Worm (Caenorhabditis elegans): ENCODE measurements around the gene egrh-1.

egrh-1 gene

DNA sequence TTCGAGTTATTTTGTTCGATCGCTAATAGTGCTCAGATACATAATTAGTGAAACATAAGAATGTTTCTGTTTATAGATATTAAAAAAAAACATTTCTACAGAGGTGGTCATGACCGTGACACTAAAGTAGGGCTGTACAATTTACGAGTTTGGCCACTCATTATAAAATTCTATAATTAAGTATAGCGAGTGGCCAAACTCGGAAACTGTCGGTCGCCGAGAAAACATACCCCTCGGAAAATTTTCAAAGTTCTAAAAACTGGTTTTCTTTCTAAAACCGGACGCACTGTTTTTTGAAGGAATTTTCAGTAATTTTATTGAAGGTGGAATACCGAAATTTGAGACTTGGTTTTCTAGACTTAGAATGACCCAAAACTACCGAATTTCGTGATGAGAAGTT lies 40.0 kb upstream of the egrh-1 start:
- no peak for TF ChIP-seq nhr-111 (GFP tag; optimal IDR thresholded peaks at IDR 0.05)
- TF ChIP-seq lim-7 (GFP tag; IDR thresholded peaks at IDR 0.05), result no peak

DNA sequence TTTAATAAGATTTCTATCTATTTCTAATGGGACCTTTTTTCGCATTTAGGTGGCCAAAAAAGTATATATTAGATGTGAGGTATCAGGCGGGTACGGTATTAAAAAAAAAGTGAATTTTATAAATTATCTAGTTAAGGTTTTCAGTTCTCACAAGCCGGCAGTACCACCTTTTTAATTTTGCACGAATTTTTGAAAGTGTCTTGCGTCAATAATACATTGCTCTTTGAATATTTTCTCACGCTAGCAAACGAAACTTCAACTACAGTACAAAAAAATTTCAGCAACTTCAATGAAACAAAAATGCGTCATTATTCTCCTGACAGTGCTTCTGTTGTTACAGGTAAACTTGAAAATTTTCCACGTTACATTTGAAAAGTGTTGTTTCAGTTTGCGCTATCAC lies 38.8 kb upstream of the egrh-1 start, which contains the start of gene F42D1.4:
F42D1.4 (plus strand) TSS at position 301 of the 400 bp plus-strand sequence.
- no peak for TF ChIP-seq vab-7 (GFP tag; IDR thresholded peaks at IDR 0.05)
- no peak for TF ChIP-seq ceh-62 (tag; optimal IDR thresholded peaks at IDR 0.05)
- no peak for TF ChIP-seq mep-1 (tag; optimal IDR thresholded peaks at IDR 0.05)
- no peak for TF ChIP-seq pha-4 (GFP tag; IDR thresholded peaks at IDR 0.05)
- no peak for TF ChIP-seq pha-4 (tag; optimal IDR thresholded peaks at IDR 0.05)
- no peak for TF ChIP-seq nhr-76 (tag; optimal IDR thresholded peaks at IDR 0.05)
- no peak for TF ChIP-seq lin-39 (tag; optimal IDR thresholded peaks at IDR 0.05)
- no peak for TF ChIP-seq dve-1 (tag; optimal IDR thresholded peaks at IDR 0.05; ENCODE audit: insufficient read depth)
- no peak for TF ChIP-seq Y105C5A.15 (GFP tag; IDR thresholded peaks at IDR 0.05)
- no peak for TF ChIP-seq unc-62 (GFP tag; optimal IDR thresholded peaks at IDR 0.05 in 1 of 2)
- no peak for TF ChIP-seq unc-62 (tag; optimal IDR thresholded peaks at IDR 0.05)
- TF ChIP-seq ces-1 (GFP tag; optimal IDR thresholded peaks at IDR 0.05), result no peak
- no peak for TF ChIP-seq nhr-48 (tag; optimal IDR thresholded peaks at IDR 0.05)
- no peak for TF ChIP-seq daf-16 (GFP tag; optimal IDR thresholded peaks at IDR 0.05)
- no peak for TF ChIP-seq daf-16 (tag; optimal IDR thresholded peaks at IDR 0.05)

DNA sequence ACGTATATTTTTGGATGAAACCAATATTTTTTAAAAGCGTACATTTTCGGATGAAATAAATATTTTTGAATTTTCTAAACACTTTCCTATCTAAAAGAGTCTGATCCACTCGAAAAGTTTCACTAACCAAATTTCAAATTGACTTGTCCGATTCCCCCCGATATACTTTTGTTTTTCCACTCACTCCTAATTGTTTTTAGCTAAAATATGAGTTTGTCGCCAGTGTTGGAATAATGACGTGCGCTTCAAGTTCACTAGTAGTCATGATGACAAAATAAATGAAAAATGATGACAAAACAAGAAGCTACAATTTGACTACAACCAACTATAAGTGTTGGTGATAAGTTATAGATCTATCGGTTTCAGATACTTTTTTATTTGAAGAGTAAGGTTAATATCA lies 36.9 kb upstream of the egrh-1 start:
- TF ChIP-seq nhr-111 (GFP tag; optimal IDR thresholded peaks at IDR 0.05) (no peak), spr-3 (GFP tag; optimal IDR thresholded peaks at IDR 0.05) (peak; percentile 60), daf-19 (GFP tag; conservative IDR thresholded peaks at IDR 0.05) (no peak), duxl-1 (tag; optimal IDR thresholded peaks at IDR 0.05; ENCODE audit: poor library complexity) (peak; percentile 22), lin-38 (GFP tag; IDR thresholded peaks at IDR 0.05) (0 out of 2 replicates have a peak, but pooled peaks have one; percentile 25), hlh-11 (tag; optimal IDR thresholded peaks at IDR 0.05) (peak; percentile 13), nhr-42 (GFP tag; IDR thresholded peaks at IDR 0.05) (0 out of 2 replicates have a peak, but pooled peaks have one; percentile 58), vab-7 (GFP tag; IDR thresholded peaks at IDR 0.05) (no peak), ceh-44 (GFP tag; IDR thresholded peaks at IDR 0.05) (no peak), Y48G9A.11 (GFP tag; IDR thresholded peaks at IDR 0.05) (no peak), ceh-28 (tag; optimal IDR thresholded peaks at IDR 0.05) (no peak), hif-1 (tag; optimal IDR thresholded peaks at IDR 0.05) (peak in 1 of 2 experiments; percentile 20), daf-12 (tag; optimal IDR thresholded peaks at IDR 0.05) (no peak), ctbp-1 (GFP tag; IDR thresholded peaks at IDR 0.05) (no peak), php-3 (GFP tag; IDR thresholded peaks at IDR 0.05) (no peak), T26A8.4 (GFP tag; IDR thresholded peaks at IDR 0.05) (peak; percentile 72), lsy-2 (tag; optimal IDR thresholded peaks at IDR 0.05) (peak in 1 of 2 experiments; percentile 16), nhr-6 (tag; optimal IDR thresholded peaks at IDR 0.05) (no peak), mep-1 (tag; optimal IDR thresholded peaks at IDR 0.05) (peak; percentile 23), D1046.2 (GFP tag; IDR thresholded peaks at IDR 0.05) (no peak), mxl-3 (GFP tag; optimal IDR thresholded peaks at IDR 0.05) (no peak), lim-7 (GFP tag; IDR thresholded peaks at IDR 0.05) (no peak), unc-130 (GFP tag; optimal IDR thresholded peaks at IDR 0.05) (no peak), snpc-4 (tag; optimal IDR thresholded peaks at IDR 0.05) (no peak), dve-1 (tag; optimal IDR thresholded peaks at IDR 0.05; ENCODE audit: insufficient read depth) (peak; percentile 35), sdz-12 (GFP tag; optimal IDR thresholded peaks at IDR 0.05) (peak; percentile 47), ZK546.5 (tag; optimal IDR thresholded peaks at IDR 0.05) (no peak), arid-1 (GFP tag; conservative IDR thresholded peaks at IDR 0.05) (no peak), mes-2 (tag; optimal IDR thresholded peaks at IDR 0.05; ENCODE audit: poor library complexity, severe bottlenecking) (no peak), zfp-3 (GFP tag; conservative IDR thresholded peaks at IDR 0.05) (0 out of 2 replicates have a peak, but pooled peaks have one; percentile 53), tag-97 (GFP tag; IDR thresholded peaks at IDR 0.05) (no peak), zag-1 (tag; optimal IDR thresholded peaks at IDR 0.05) (no peak), aha-1 (tag) (peak; percentile 10), mdt-29 (GFP tag; IDR thresholded peaks at IDR 0.05) (no peak), madf-5 (GFP tag; IDR thresholded peaks at IDR 0.05) (no peak), T20F7.1 (GFP tag; optimal IDR thresholded peaks at IDR 0.05) (peak; percentile 38), pha-4 (GFP tag; IDR thresholded peaks at IDR 0.05) (no peak), pha-4 (tag; optimal IDR thresholded peaks at IDR 0.05) (no peak)
